Fruit fly (Drosophila melanogaster) whole organism, embryonic: ENCODE results near the gene CG17224.

Source experiments
- Asciz ChIP-seq: fragments of 200-800 bp; sonication (Bioruptor generic); optimal IDR thresholded peaks from 2 replicates; lab custom pipeline; 2017; ENCODE audit warnings: missing biosample characterization, mild to moderate bottlenecking, missing genetic modification characterization, missing genetic modification reagents
- Atf6 ChIP-seq: fragments of 200-800 bp; sonication (Bioruptor generic); IDR thresholded peaks from 2 replicates; pipeline ENCODE4 v1.3.6; 2022; ENCODE audit warnings: missing biosample characterization, missing genetic modification characterization
- BEAF-32 ChIP-seq: fragments of 200-800 bp; sonication (Bioruptor generic); optimal IDR thresholded peaks from 3 replicates; lab custom pipeline; 2017; ENCODE audit warnings: missing biosample characterization, missing genetic modification characterization, mild to moderate bottlenecking, moderate library complexity, missing genetic modification reagents
- CG10543 ChIP-seq: fragments of 200-800 bp; sonication (Bioruptor generic); optimal IDR thresholded peaks from 3 replicates; lab custom pipeline; 2017; ENCODE audit warnings: missing biosample characterization, mild to moderate bottlenecking, missing genetic modification characterization, moderate library complexity
- CG11456 ChIP-seq: fragments of 200-800 bp; sonication (Bioruptor generic); IDR thresholded peaks from 3 replicates; pipeline ENCODE4 v1.3.6; 2022; ENCODE audit warnings: missing biosample characterization, missing genetic modification characterization
- CG11696 ChIP-seq: fragments of 200-800 bp; sonication (Bioruptor generic); IDR thresholded peaks from 2 replicates; pipeline ENCODE4 v1.3.6; 2022; ENCODE audit warnings: missing biosample characterization, missing genetic modification characterization
- CG12104 ChIP-seq: fragments of 200-800 bp; sonication (Bioruptor generic); optimal IDR thresholded peaks from 3 replicates; lab custom pipeline; 2016; ENCODE audit warnings: missing biosample characterization, missing genetic modification characterization
- CG13287 ChIP-seq: fragments of 200-800 bp; sonication (Bioruptor generic); IDR thresholded peaks from 2 replicates; pipeline ENCODE4 v1.3.6; 2022; ENCODE audit warnings: missing biosample characterization, missing genetic modification characterization; ENCODE audit not compliant: partially characterized antibody
- CG16813 ChIP-seq: fragments of 200-800 bp; sonication (Bioruptor generic); IDR thresholded peaks from 3 replicates; pipeline ENCODE4 v1.3.6; 2022; ENCODE audit warnings: missing biosample characterization, missing genetic modification characterization; ENCODE audit not compliant: partially characterized antibody
- CG17385 ChIP-seq: fragments of 200-800 bp; sonication (Bioruptor generic); optimal IDR thresholded peaks from 3 replicates; lab custom pipeline; 2018; ENCODE audit warnings: missing biosample characterization, mild to moderate bottlenecking, missing genetic modification characterization
- CG18262 ChIP-seq: fragments of 200-800 bp; optimal IDR thresholded peaks from 3 replicates; lab custom pipeline; 2019; ENCODE audit warnings: missing biosample characterization, mild to moderate bottlenecking, missing genetic modification characterization, moderate library complexity
- CG18476 ChIP-seq: fragments of 200-800 bp; sonication (Bioruptor generic); optimal IDR thresholded peaks from 2 replicates; lab custom pipeline; 2016; ENCODE audit warnings: missing biosample characterization, mild to moderate bottlenecking, missing genetic modification characterization
- CG18599 ChIP-seq: fragments of 200-800 bp; sonication (Bioruptor generic); optimal IDR thresholded peaks from 3 replicates; lab custom pipeline; 2017; ENCODE audit warnings: missing biosample characterization, missing genetic modification characterization, mild to moderate bottlenecking, moderate library complexity, missing genetic modification reagents
- CG2712 ChIP-seq: fragments of 200-800 bp; optimal IDR thresholded peaks from 3 replicates; lab custom pipeline; 2019; ENCODE audit warnings: missing biosample characterization, mild to moderate bottlenecking, missing genetic modification characterization, moderate library complexity
- CG33213 ChIP-seq: fragments of 200-800 bp; sonication (Bioruptor generic); optimal IDR thresholded peaks from 3 replicates; lab custom pipeline; 2016; ENCODE audit warnings: missing biosample characterization, missing genetic modification characterization
- CG33557 ChIP-seq: fragments of 200-800 bp; sonication (Bioruptor generic); optimal IDR thresholded peaks from 2 replicates; lab custom pipeline; 2019; ENCODE audit warnings: missing biosample characterization, mild to moderate bottlenecking, missing genetic modification characterization, moderate library complexity
- CG3726 ChIP-seq: fragments of 200-800 bp; sonication (Bioruptor generic); IDR thresholded peaks from 3 replicates; pipeline ENCODE4, ENCODE4 v1.3.6; 2022; ENCODE audit warnings: missing biosample characterization, missing genetic modification characterization
- CG7786 ChIP-seq: fragments of 200-800 bp; sonication (Bioruptor generic); optimal IDR thresholded peaks from 2 replicates; lab custom pipeline; 2016; ENCODE audit warnings: missing biosample characterization, missing genetic modification characterization
- CG8924 ChIP-seq: fragments of 200-800 bp; optimal IDR thresholded peaks from 3 replicates; lab custom pipeline; 2019; ENCODE audit warnings: missing biosample characterization, mild to moderate bottlenecking, missing genetic modification characterization, moderate library complexity
- CG9437 ChIP-seq: fragments of 200-800 bp; sonication (Bioruptor generic); optimal IDR thresholded peaks from 2 replicates; lab custom pipeline; 2018; ENCODE audit warnings: missing biosample characterization, mild to moderate bottlenecking, missing genetic modification characterization
- CG9797 ChIP-seq: fragments of 200-800 bp; sonication (Bioruptor generic); optimal IDR thresholded peaks from 3 replicates; lab custom pipeline; 2018; ENCODE audit warnings: missing biosample characterization, mild to moderate bottlenecking, missing genetic modification characterization
- Dref ChIP-seq: fragments of 200-800 bp; sonication (Bioruptor generic); IDR thresholded peaks from 2 replicates; pipeline ENCODE4 v1.3.6; 2022; ENCODE audit warnings: missing biosample characterization, missing genetic modification characterization
- E2f1 ChIP-seq: fragments of 200-800 bp; sonication (Bioruptor generic); IDR thresholded peaks from 2 replicates; pipeline ENCODE4 v1.3.6; 2022; ENCODE audit warnings: missing biosample characterization, missing genetic modification characterization
- HLH54F ChIP-seq: fragments of 200-800 bp; sonication (Bioruptor generic); optimal IDR thresholded peaks from 3 replicates; lab custom pipeline; 2016; ENCODE audit warnings: missing biosample characterization, missing genetic modification characterization
- MESR4 ChIP-seq: fragments of 200-800 bp; sonication (Bioruptor generic); optimal IDR thresholded peaks from 2 replicates; lab custom pipeline; 2018; ENCODE audit warnings: missing biosample characterization, mild to moderate bottlenecking, missing genetic modification characterization, moderate library complexity
- Oli ChIP-seq: fragments of 200-800 bp; sonication (Bioruptor generic); optimal IDR thresholded peaks from 2 replicates; lab custom pipeline; 2018; ENCODE audit warnings: missing biosample characterization, mild to moderate bottlenecking, missing genetic modification characterization, moderate library complexity
- Opbp ChIP-seq: fragments of 200-800 bp; sonication (Bioruptor generic); IDR thresholded peaks from 3 replicates; pipeline ENCODE4 v1.3.6; 2022; ENCODE audit warnings: missing biosample characterization, missing genetic modification characterization; ENCODE audit not compliant: partially characterized antibody
- Poxn ChIP-seq: fragments of 200-800 bp; sonication (Bioruptor generic); IDR thresholded peaks from 2 replicates; pipeline ENCODE4 v1.3.6; 2022; ENCODE audit warnings: missing biosample characterization, missing genetic modification characterization
- Rfx ChIP-seq: fragments of 200-800 bp; sonication (Bioruptor generic); IDR thresholded peaks from 2 replicates; pipeline ENCODE4 v1.3.6; 2022; ENCODE audit warnings: missing biosample characterization, missing genetic modification characterization
- Scr ChIP-seq: fragments of 200-800 bp; sonication (Bioruptor generic); IDR thresholded peaks from 2 replicates; pipeline ENCODE4 v1.3.6; 2022; ENCODE audit warnings: missing biosample characterization, missing genetic modification characterization; ENCODE audit not compliant: partially characterized antibody
- Side ChIP-seq: fragments of 200-800 bp; sonication (Bioruptor generic); optimal IDR thresholded peaks from 2 replicates; lab custom pipeline; 2016; ENCODE audit warnings: missing biosample characterization, missing genetic modification characterization
- Sox100B ChIP-seq: fragments of 200-800 bp; sonication (Bioruptor generic); optimal IDR thresholded peaks from 3 replicates; lab custom pipeline; 2018; ENCODE audit warnings: missing biosample characterization, mild to moderate bottlenecking, missing genetic modification characterization
- TFAM ChIP-seq: fragments of 200-800 bp; sonication (Bioruptor generic); optimal IDR thresholded peaks from 2 replicates; lab custom pipeline; 2017; ENCODE audit warnings: missing biosample characterization, missing genetic modification characterization, inconsistent platforms
- az2 ChIP-seq: fragments of 200-800 bp; sonication (Bioruptor generic); optimal IDR thresholded peaks from 3 replicates; lab custom pipeline; 2016; ENCODE audit warnings: missing biosample characterization, missing genetic modification characterization
- corto ChIP-seq: fragments of 200-800 bp; sonication (Bioruptor generic); optimal IDR thresholded peaks from 2 replicates; lab custom pipeline; 2016; ENCODE audit warnings: missing biosample characterization, mild to moderate bottlenecking, missing genetic modification characterization, moderate library complexity
- croc ChIP-seq: fragments of 200-800 bp; sonication (Bioruptor generic); conservative IDR thresholded peaks from 3 replicates; pipeline ENCODE4 v1.3.6; 2022; ENCODE audit warnings: missing biosample characterization, missing genetic modification characterization
- crp ChIP-seq, 2 experiments: fragments of 200-800 bp; sonication (Bioruptor generic); optimal IDR thresholded peaks; 2 replicates in 1 of 2; 3 replicates in 1 of 2; lab custom pipeline; 2017; ENCODE audit warnings: missing biosample characterization in 2 of 2, missing genetic modification characterization in 2 of 2, mild to moderate bottlenecking in 1 of 2, moderate library complexity in 1 of 2
- ewg ChIP-seq: fragments of 200-800 bp; sonication (Bioruptor generic); optimal IDR thresholded peaks from 3 replicates; lab custom pipeline; 2017; ENCODE audit warnings: mild to moderate bottlenecking, missing biosample characterization, missing genetic modification reagents, missing genetic modification characterization
- gcm2 ChIP-seq: fragments of 200-800 bp; sonication (Bioruptor generic); optimal IDR thresholded peaks from 2 replicates; lab custom pipeline; 2016; ENCODE audit warnings: missing biosample characterization, missing genetic modification characterization
- her ChIP-seq: fragments of 200-800 bp; sonication (Bioruptor generic); optimal IDR thresholded peaks from 2 replicates; lab custom pipeline; 2016; ENCODE audit warnings: missing biosample characterization, missing genetic modification characterization
- ind ChIP-seq: fragments of 200-800 bp; sonication (Bioruptor generic); optimal IDR thresholded peaks from 3 replicates; lab custom pipeline; 2016; ENCODE audit warnings: missing biosample characterization, missing genetic modification characterization
- klu ChIP-seq: fragments of 200-800 bp; sonication (Bioruptor generic); IDR thresholded peaks from 2 replicates; pipeline ENCODE4 v1.3.6; 2022; ENCODE audit warnings: missing biosample characterization, missing genetic modification characterization
- nmo ChIP-seq: fragments of 200-800 bp; sonication (Bioruptor generic); optimal IDR thresholded peaks from 2 replicates; lab custom pipeline; 2018; ENCODE audit warnings: missing biosample characterization, mild to moderate bottlenecking, missing genetic modification characterization, moderate library complexity
- sc ChIP-seq, 3 experiments: fragments of >200 bp in 2 of 3; fragments of 200-800 bp in 1 of 3; sonication (Bioruptor generic) in 1 of 3; optimal IDR thresholded peaks; 2 replicates in 2 of 3; 3 replicates in 1 of 3; lab custom pipeline; 2017; ENCODE audit warnings: mild to moderate bottlenecking in 1 of 3, missing biosample characterization in 1 of 3, missing genetic modification characterization in 1 of 3, missing genetic modification reagents in 1 of 3
- sens ChIP-seq: fragments of 200-800 bp; sonication (Bioruptor generic); peaks from one replicate; lab custom pipeline; 2016; ENCODE audit warnings: missing biosample characterization, missing genetic modification characterization
- sisA ChIP-seq: fragments of 200-800 bp; sonication (Bioruptor generic); IDR thresholded peaks from 2 replicates; pipeline ENCODE4 v1.3.6; 2022; ENCODE audit warnings: missing biosample characterization, missing genetic modification characterization
- sr ChIP-seq: fragments of 200-800 bp; sonication (Bioruptor generic); IDR thresholded peaks from 3 replicates; pipeline ENCODE4 v1.3.6; 2022; ENCODE audit warnings: missing biosample characterization, missing genetic modification characterization
- sug ChIP-seq: fragments of 200-800 bp; optimal IDR thresholded peaks from 2 replicates; lab custom pipeline; 2019; ENCODE audit warnings: missing biosample characterization, mild to moderate bottlenecking, missing genetic modification characterization, moderate library complexity
- tin ChIP-seq: fragments of 200-800 bp; sonication (Bioruptor generic); optimal IDR thresholded peaks from 3 replicates; lab custom pipeline; 2016; ENCODE audit warnings: missing biosample characterization, missing genetic modification characterization
- tll ChIP-seq, 2 experiments: fragments of 200-800 bp in 1 of 2; fragments of >200 bp in 1 of 2; sonication (Bioruptor generic) in 1 of 2; optimal IDR thresholded peaks; 2 replicates each; lab custom pipeline; 2017 to 2019; ENCODE audit warnings: missing biosample characterization in 2 of 2, missing genetic modification characterization in 2 of 2, mild to moderate bottlenecking in 1 of 2, moderate library complexity in 1 of 2

Gene CG17224

DNA sequence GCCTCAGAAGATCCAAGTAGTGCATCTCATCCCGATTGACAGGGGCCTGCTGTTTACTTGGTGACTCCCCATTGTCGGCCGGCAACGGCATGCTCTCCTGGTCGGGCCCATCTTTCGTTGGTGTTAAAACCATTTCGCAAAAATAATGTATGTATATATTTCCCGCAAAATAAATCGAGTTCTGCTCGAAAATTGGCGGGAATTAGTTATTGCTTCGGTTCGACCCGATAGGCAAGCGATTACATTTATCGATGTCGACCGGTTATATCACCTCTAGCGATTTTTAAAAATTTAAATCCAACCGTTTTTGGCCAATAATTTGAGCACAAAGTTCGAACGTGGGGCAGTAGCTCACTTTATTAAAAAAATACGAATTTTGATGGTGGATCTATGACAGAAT is 48.7 kb downstream of the CG17224 start, which contains the start of gene Ts (continued):
- TF ChIP-seq CG33557 (no peak), CG16813 (GFP tag; lab: Robert Waterston, UW) (peak; percentile 57; the same call in 2 of the 3 replicates), gcm2 (GFP tag; lab: Kevin White, UChicago) (no peak), sug (tag; lab: Kevin White, UChicago) (no peak), E2f1 (GFP tag; lab: Robert Waterston, UW) (peak; percentile 66; the same call in 1 of the 2 replicates), CG7786 (GFP tag; lab: Kevin White, UChicago) (no peak), crp (GFP tag; optimal IDR thresholded peaks at IDR 0.05; lab: Kevin White, UChicago) (no peak), Rfx (GFP tag; lab: Robert Waterston, UW) (no peak), Poxn (GFP tag; lab: Robert Waterston, UW) (no peak), CG12104 (no peak), TFAM (GFP tag; lab: Kevin White, UChicago) (no peak), Asciz (no peak), her (GFP tag; lab: Kevin White, UChicago) (no peak), sisA (GFP tag; lab: Robert Waterston, UW) (no peak), CG13287 (GFP tag; lab: Robert Waterston, UW) (peak; percentile 87), MESR4 (GFP tag; lab: Kevin White, UChicago) (peak; percentile 30), CG17385 (GFP tag; lab: Kevin White, UChicago) (no peak), az2 (GFP tag; lab: Kevin White, UChicago) (no peak), nmo (no peak), sr (GFP tag; lab: Robert Waterston, UW) (no peak), Atf6 (GFP tag; lab: Robert Waterston, UW) (no peak), BEAF-32 (GFP tag; lab: Kevin White, UChicago) (peak; percentile 65), sens (no peak), CG18262 (tag; lab: Kevin White, UChicago) (no peak), ind (GFP tag; lab: Kevin White, UChicago) (no peak), sc (optimal IDR thresholded peaks at IDR 0.05; lab: Kevin White, UChicago) (no peak), sc (GFP tag; optimal IDR thresholded peaks at IDR 0.05; lab: Kevin White, UChicago) (no peak), ewg (GFP tag; lab: Kevin White, UChicago) (no peak), CG3726 (GFP tag; lab: Robert Waterston, UW) (no peak), HLH54F (no peak), CG9797 (GFP tag; lab: Kevin White, UChicago) (peak; percentile 18), CG18599 (GFP tag; lab: Kevin White, UChicago) (no peak), tll (GFP tag; optimal IDR thresholded peaks at IDR 0.05; lab: Kevin White, UChicago) (no peak), Oli (tag; lab: Kevin White, UChicago) (no peak), CG2712 (tag; lab: Kevin White, UChicago) (peak; percentile 6), tin (no peak), CG11696 (GFP tag; lab: Robert Waterston, UW) (no peak), Dref (peak; percentile 86), Sox100B (no peak), CG9437 (GFP tag; lab: Kevin White, UChicago) (no peak), Side (GFP tag; lab: Kevin White, UChicago) (no peak), CG33213 (no peak), CG8924 (tag; lab: Kevin White, UChicago) (no peak), klu (GFP tag; lab: Robert Waterston, UW) (no peak), CG11456 (GFP tag; lab: Robert Waterston, UW) (no peak), Opbp (GFP tag; lab: Robert Waterston, UW) (peak; percentile 88; the same call in 2 of the 3 replicates), Scr (peak; percentile 70), CG18476 (GFP tag; lab: Kevin White, UChicago) (no peak), corto (GFP tag; lab: Kevin White, UChicago) (no peak), CG10543 (GFP tag; lab: Kevin White, UChicago) (no peak), croc (GFP tag; lab: Robert Waterston, UW) (no peak)
